Fruit fly (Drosophila melanogaster) whole organism, wandering third instar larva: ENCODE results near the gene CG43407.

Experiments used
- CG32264 ChIP-seq: fragments of 200-800 bp; sonication (Bioruptor generic); optimal IDR thresholded peaks from 2 replicates; lab custom pipeline; 2016; ENCODE audit warnings: missing biosample characterization, missing genetic modification characterization
- Hr83 ChIP-seq: fragments of 200-300 bp; sonication (Bioruptor generic); optimal IDR thresholded peaks from 2 replicates; lab custom pipeline; 2016; ENCODE audit warnings: missing biosample characterization, mild to moderate bottlenecking, missing genetic modification characterization, moderate library complexity; ENCODE audit not compliant: poor library complexity, severe bottlenecking
- OdsH ChIP-seq: fragments of 200-800 bp; sonication (Bioruptor generic); optimal IDR thresholded peaks from 2 replicates; lab custom pipeline; 2016; ENCODE audit warnings: missing biosample characterization, mild to moderate bottlenecking, missing genetic modification characterization
- h ChIP-seq: fragments of 200-800 bp; sonication (Bioruptor generic); optimal IDR thresholded peaks from 3 replicates; lab custom pipeline; 2016; ENCODE audit warnings: missing biosample characterization, mild to moderate bottlenecking, missing genetic modification characterization
- jim ChIP-seq: fragments of 175-275, 200-325 bp; sonication (Bioruptor generic); optimal IDR thresholded peaks from 2 replicates; lab custom pipeline; 2016; ENCODE audit warnings: missing biosample characterization, mild to moderate bottlenecking, missing genetic modification characterization
- usp ChIP-seq: fragments of >200 bp; optimal IDR thresholded peaks from 2 replicates; lab custom pipeline; 2017; ENCODE audit warnings: missing biosample characterization, missing genetic modification characterization
- woc ChIP-seq: sonication (Bioruptor generic); optimal IDR thresholded peaks from 2 replicates; lab custom pipeline; 2016; ENCODE audit warnings: missing biosample characterization, mild to moderate bottlenecking, missing genetic modification characterization

- TF ChIP-seq woc (GFP tag; lab: Kevin White, UChicago) (no peak), OdsH (GFP tag; lab: Kevin White, UChicago) (no peak), h (GFP tag; lab: Kevin White, UChicago) (no peak), jim (no peak), Hr83 (GFP tag; lab: Kevin White, UChicago) (no peak), usp (GFP tag; lab: Kevin White, UChicago) (no peak), CG32264 (GFP tag; lab: Kevin White, UChicago) (no peak)
These were observed 4.9 kb downstream of the CG43407 start for dm6 chr3L:19048257-19048656.
